Fruit fly (Drosophila melanogaster): ENCODE data around the gene dpr16.

dpr16 gene

DNA sequence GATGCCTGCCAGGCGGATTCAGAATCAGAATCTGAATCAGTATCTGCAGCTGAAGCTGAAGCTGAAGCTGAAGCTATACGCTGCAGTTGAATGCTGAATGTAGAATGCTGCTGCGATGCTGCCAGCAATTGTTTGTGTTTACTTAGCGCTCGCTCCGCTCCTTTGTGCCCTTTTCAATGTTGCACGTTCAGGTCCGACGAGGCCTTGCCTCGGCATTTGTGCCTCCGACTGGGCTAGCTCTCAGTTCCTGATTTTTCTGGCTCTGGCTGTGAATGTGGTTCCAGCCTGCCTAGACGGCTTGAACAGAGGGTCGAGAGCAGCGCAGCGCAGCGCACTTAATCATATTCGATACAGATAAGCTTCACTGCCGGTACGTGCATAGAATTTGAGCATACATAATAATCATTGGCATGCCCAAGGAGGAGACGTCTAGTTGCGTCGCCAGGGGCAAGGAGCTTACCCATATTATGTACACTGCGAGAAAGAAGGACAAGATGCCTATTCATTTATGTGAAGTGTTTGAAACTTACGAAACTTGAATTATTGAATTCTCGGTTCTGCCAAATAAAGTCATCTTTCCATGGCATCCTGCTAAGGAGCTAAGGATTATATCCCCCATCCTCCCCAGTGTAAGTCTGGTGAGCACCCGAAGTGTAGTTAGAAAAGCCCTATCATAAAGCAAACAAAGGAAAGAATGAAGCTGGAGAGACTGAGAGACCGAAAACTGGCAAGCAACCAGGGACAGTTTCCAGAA, 30.1 kb upstream of the dpr16 start (continued):
- TF ChIP-seq NFAT (GFP tag; IDR thresholded peaks at IDR 0.05): 0 out of 2 replicates have a peak, but pooled peaks have one; percentile 21
- peak; percentile 52; the same call in 1 of the 2 replicates for TF ChIP-seq Xrp1 (GFP tag; IDR thresholded peaks at IDR 0.05)
- TF ChIP-seq gsb-n (tag; optimal IDR thresholded peaks at IDR 0.05): peak; percentile 45
- TF ChIP-seq CG12219 (GFP tag; optimal IDR thresholded peaks at IDR 0.05): no peak
- TF ChIP-seq slbo (GFP tag; IDR thresholded peaks at IDR 0.05): 0 out of 2 replicates have a peak, but pooled peaks have one; percentile 5
- no peak for TF ChIP-seq Hey (tag; optimal IDR thresholded peaks at IDR 0.05)
- TF ChIP-seq CG9817 (tag; optimal IDR thresholded peaks at IDR 0.05): peak; percentile 11
- no peak for TF ChIP-seq en (GFP tag; optimal IDR thresholded peaks at IDR 0.05)
- peak; percentile 7 for TF ChIP-seq CG1233 (GFP tag; optimal IDR thresholded peaks at IDR 0.05)
- TF ChIP-seq CG12236 (GFP tag; optimal IDR thresholded peaks at IDR 0.05): no peak
- TF ChIP-seq Oaz (GFP tag; IDR thresholded peaks at IDR 0.05): no peak
- TF ChIP-seq CG13296 (GFP tag; optimal IDR thresholded peaks at IDR 0.05): no peak

DNA sequence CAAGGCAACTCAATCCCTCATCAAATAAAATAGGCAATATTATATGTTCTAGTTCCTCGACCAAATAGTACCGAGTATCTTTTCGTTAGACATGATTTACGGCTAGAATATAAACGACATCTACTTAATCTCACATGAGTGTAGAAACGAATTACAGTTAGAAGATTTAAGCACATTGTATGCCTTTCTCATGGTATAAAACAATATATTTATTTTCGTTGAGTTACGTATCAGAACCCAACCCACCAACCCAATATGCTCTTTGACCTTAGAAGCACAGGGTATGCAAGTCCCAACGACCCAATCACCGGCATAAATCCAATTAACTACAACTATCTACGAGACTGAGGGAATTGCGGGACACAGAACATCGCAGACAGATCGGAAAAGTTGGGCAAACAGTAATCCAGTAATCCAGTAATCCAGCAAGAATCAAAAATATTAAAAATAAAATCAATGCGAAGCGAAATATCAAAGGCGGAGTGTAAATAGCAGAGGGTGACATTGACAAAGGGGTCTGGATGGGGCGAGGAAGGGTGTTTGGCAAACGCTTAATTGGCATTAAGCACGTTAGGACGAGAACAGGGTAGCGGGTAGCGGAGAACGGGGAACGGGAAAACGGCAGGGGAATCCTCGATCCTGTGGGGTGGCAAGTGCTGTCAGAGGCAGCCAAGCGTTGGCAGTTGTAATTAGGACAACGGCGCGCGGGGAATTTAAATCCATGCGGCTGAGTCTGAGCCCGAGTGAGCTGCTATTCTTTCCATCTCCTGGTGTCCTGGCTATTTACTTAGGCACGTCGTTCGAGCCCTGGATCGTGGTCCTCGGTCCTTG, 28.2 kb upstream of the dpr16 start:
- no peak for TF ChIP-seq vnd (GFP tag; IDR thresholded peaks at IDR 0.05; ENCODE audit: partially characterized antibody)
- TF ChIP-seq sug (tag; optimal IDR thresholded peaks at IDR 0.05): no peak
- TF ChIP-seq zfh1 (GFP tag; IDR thresholded peaks at IDR 0.05): 0 out of 3 replicates have a peak, but pooled peaks have one; percentile 22
- TF ChIP-seq CG8388 (GFP tag; optimal IDR thresholded peaks at IDR 0.05): no peak
- TF ChIP-seq ab (GFP tag; optimal IDR thresholded peaks at IDR 0.05): no peak
- TF ChIP-seq repo (GFP tag; optimal IDR thresholded peaks at IDR 0.05): no peak
- no peak for TF ChIP-seq CG34422 (GFP tag; IDR thresholded peaks at IDR 0.05)
- no peak for TF ChIP-seq CG17361 (GFP tag; IDR thresholded peaks at IDR 0.05)
- TF ChIP-seq Bteb2 (GFP tag; optimal IDR thresholded peaks at IDR 0.05): no peak
- no peak for TF ChIP-seq Mes4 (GFP tag; optimal IDR thresholded peaks at IDR 0.05)
- TF ChIP-seq ewg (GFP tag; optimal IDR thresholded peaks at IDR 0.05): no peak
- peak; percentile 13 for TF ChIP-seq D19A (tag; optimal IDR thresholded peaks at IDR 0.05)
- TF ChIP-seq C15 (GFP tag; IDR thresholded peaks at IDR 0.05): no peak
- peak; percentile 50 for TF ChIP-seq dmrt11E (tag; optimal IDR thresholded peaks at IDR 0.05)
- TF ChIP-seq CG9609 (GFP tag; optimal IDR thresholded peaks at IDR 0.05): no peak
- no peak for TF ChIP-seq CG18764 (GFP tag; optimal IDR thresholded peaks at IDR 0.05)
- TF ChIP-seq Kr (GFP tag; optimal IDR thresholded peaks at IDR 0.05): peak; percentile 25
- TF ChIP-seq fd96Cb (tag; optimal IDR thresholded peaks at IDR 0.05): peak; percentile 16
- peak; percentile 31 for TF ChIP-seq CG18599 (GFP tag; optimal IDR thresholded peaks at IDR 0.05)
- no peak for TF ChIP-seq CG6175 (GFP tag; IDR thresholded peaks at IDR 0.05)
- no peak for TF ChIP-seq Nf-YA (GFP tag; IDR thresholded peaks at IDR 0.05)
- TF ChIP-seq crc (GFP tag; optimal IDR thresholded peaks at IDR 0.05): no peak
- TF ChIP-seq MBD-R2 (GFP tag; IDR thresholded peaks at IDR 0.05): no peak
- TF ChIP-seq Dad (GFP tag; optimal IDR thresholded peaks at IDR 0.05): no peak
- peak; percentile 43 for TF ChIP-seq gem (tag; optimal IDR thresholded peaks at IDR 0.05)
- no peak for TF ChIP-seq CG6272 (GFP tag; IDR thresholded peaks at IDR 0.05)
- TF ChIP-seq CG7987 (GFP tag; optimal IDR thresholded peaks at IDR 0.05): no peak
- TF ChIP-seq p53 (GFP tag; optimal IDR thresholded peaks at IDR 0.05): no peak
- TF ChIP-seq gcm (GFP tag; optimal IDR thresholded peaks at IDR 0.05): no peak
- TF ChIP-seq CG34224 (GFP tag; IDR thresholded peaks at IDR 0.05; ENCODE audit: partially characterized antibody): no peak
- no peak for TF ChIP-seq pnt (GFP tag; optimal IDR thresholded peaks at IDR 0.05)
- no peak for TF ChIP-seq CG2875 (GFP tag; optimal IDR thresholded peaks at IDR 0.05)
- no peak for TF ChIP-seq exex (tag; optimal IDR thresholded peaks at IDR 0.05)
- TF ChIP-seq chif (GFP tag; optimal IDR thresholded peaks at IDR 0.05): no peak
- TF ChIP-seq CG10543 (GFP tag; optimal IDR thresholded peaks at IDR 0.05): peak; percentile 42

Data from whole organism, embryonic.